ENCODE assay signal across 4 worm cellular contexts in the genomic region with DNA sequence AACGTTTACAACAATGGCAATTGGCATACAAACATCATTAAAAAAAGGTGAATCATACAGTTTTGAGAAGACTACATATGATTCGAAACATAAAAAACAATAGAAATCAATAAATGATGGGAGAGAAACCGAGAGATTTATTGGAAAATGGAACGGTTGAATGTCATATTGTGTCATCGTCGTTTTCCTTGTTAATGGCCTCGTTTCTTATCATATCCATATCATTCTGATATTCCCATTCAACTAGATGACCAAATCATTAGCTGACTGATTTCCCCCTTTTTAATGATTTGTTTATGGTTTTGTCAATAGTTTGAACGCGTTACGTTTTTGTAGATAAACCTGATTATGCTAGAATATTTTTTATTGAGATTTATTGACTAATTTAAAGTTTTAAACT.
A peak's percentile ranks its signal among the peaks of the same experiment; 100 is the strongest.
TF ChIP-seq lines count a peak whose summit lies in the region.

No protein-coding gene starts in this region.

TF ChIP-seq in whole organism, L1 larva, 84 proteins besides CTCF, POLR2A, EP300 and RAD21:
- peak; percentile 24 for TF ChIP-seq blmp-1 (tag; optimal IDR thresholded peaks at IDR 0.05; lab: Kevin White, UChicago)
- TF ChIP-seq zag-1 (tag; optimal IDR thresholded peaks at IDR 0.05; lab: Kevin White, UChicago): no peak
TF ChIP-seq in whole organism, L1 larva: peak in this region for 1.

TF ChIP-seq in whole organism, L2 larva, 48 proteins besides CTCF, POLR2A, EP300 and RAD21:
- peak; percentile 29 for TF ChIP-seq sma-3 (GFP tag; optimal IDR thresholded peaks at IDR 0.05; lab: Kevin White, UChicago)
- TF ChIP-seq elt-1 (tag; optimal IDR thresholded peaks at IDR 0.05; lab: Kevin White, UChicago): no peak
- no peak for TF ChIP-seq lsy-2 (tag; optimal IDR thresholded peaks at IDR 0.05; lab: Kevin White, UChicago)
- TF ChIP-seq fos-1 (tag; optimal IDR thresholded peaks at IDR 0.05; lab: Kevin White, UChicago): peak; percentile 1
TF ChIP-seq in whole organism, L2 larva: peak in this region for 2.

TF ChIP-seq in whole organism, L3 larva, 47 proteins besides CTCF, POLR2A, EP300 and RAD21:
- TF ChIP-seq elt-2 (tag; optimal IDR thresholded peaks at IDR 0.05; lab: Kevin White, UChicago): no peak
- TF ChIP-seq nhr-25 (tag; optimal IDR thresholded peaks at IDR 0.05; lab: Kevin White, UChicago): no peak
- TF ChIP-seq ama-1 (optimal IDR thresholded peaks at IDR 0.05; lab: Kevin White, UChicago): no peak
- peak; percentile 54 for TF ChIP-seq nhr-23 (tag; optimal IDR thresholded peaks at IDR 0.05; lab: Kevin White, UChicago)
- TF ChIP-seq zag-1 (tag; optimal IDR thresholded peaks at IDR 0.05; lab: Kevin White, UChicago): no peak
- no peak for TF ChIP-seq fkh-10 (GFP tag; optimal IDR thresholded peaks at IDR 0.05; lab: Kevin White, UChicago)
- TF ChIP-seq elt-3 (tag; optimal IDR thresholded peaks at IDR 0.05; lab: Kevin White, UChicago): peak in 1 of 3 experiments; percentile 80
- peak; percentile 12 for TF ChIP-seq ceh-28 (tag; optimal IDR thresholded peaks at IDR 0.05; lab: Kevin White, UChicago)
- TF ChIP-seq nhr-43 (tag; optimal IDR thresholded peaks at IDR 0.05; lab: Kevin White, UChicago; ENCODE audit: poor library complexity, severe bottlenecking): peak; percentile 8
TF ChIP-seq in whole organism, L3 larva: peak in this region for 4.

TF ChIP-seq in whole organism, L4 larva, 104 proteins besides CTCF, POLR2A, EP300 and RAD21:
- TF ChIP-seq lin-29 (GFP tag; IDR thresholded peaks at IDR 0.05; lab: Robert Waterston, UW) (no peak), nhr-28 (tag; optimal IDR thresholded peaks at IDR 0.05; lab: Kevin White, UChicago) (peak; percentile 45), nhr-6 (tag; optimal IDR thresholded peaks at IDR 0.05; lab: Kevin White, UChicago) (no peak), nhr-77 (tag; optimal IDR thresholded peaks at IDR 0.05; lab: Kevin White, UChicago) (no peak), nhr-41 (GFP tag; IDR thresholded peaks at IDR 0.05; lab: Robert Waterston, UW) (no peak), lsy-2 (tag; optimal IDR thresholded peaks at IDR 0.05; lab: Kevin White, UChicago) (no peak)
